Fruit fly (Drosophila melanogaster) whole organism, prepupa: Measurements from ENCODE around the gene Acp63F.

ENCODE experiments used
- Met ChIP-seq: fragments of 200-800 bp; sonication (Bioruptor generic); optimal IDR thresholded peaks from 3 replicates; lab custom pipeline; 2016; ENCODE audit warnings: missing biosample characterization, missing genetic modification characterization
- net ChIP-seq: fragments of 200-800 bp; sonication (Bioruptor generic); optimal IDR thresholded peaks from 3 replicates; lab custom pipeline; 2016; ENCODE audit warnings: missing biosample characterization, missing genetic modification characterization
- salr ChIP-seq, 2 experiments: fragments of 200-800 bp; sonication (Bioruptor generic); optimal IDR thresholded peaks; 3 replicates each; lab custom pipeline; 2016 to 2018; ENCODE audit warnings: missing biosample characterization in 2 of 2, missing genetic modification characterization in 2 of 2, mild to moderate bottlenecking in 1 of 2

DNA sequence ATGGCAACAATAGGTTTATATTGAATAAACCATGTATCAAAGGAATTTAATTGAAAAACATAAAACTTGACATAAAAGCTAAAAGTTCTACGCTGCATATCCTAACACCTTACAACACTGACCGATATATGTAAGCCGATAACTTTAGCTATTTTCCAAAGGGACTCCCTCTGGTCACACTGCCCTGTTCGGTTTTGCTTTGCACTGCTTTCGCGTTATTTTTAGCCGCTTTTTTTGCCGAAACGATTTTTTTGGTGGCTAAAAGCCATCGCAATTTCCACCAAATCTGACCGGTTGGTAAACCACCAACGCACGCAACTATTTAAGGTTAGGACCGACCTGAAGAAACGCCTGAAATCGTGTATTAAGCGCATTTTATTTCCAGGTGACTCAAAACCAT lies 5.1 kb downstream of the Acp63F start, which contains the start of the genes CG32263 and PIG-B:
- no peak for TF ChIP-seq net (GFP tag; lab: Kevin White, UChicago)
- no peak for TF ChIP-seq Met (GFP tag; lab: Kevin White, UChicago)
- TF ChIP-seq salr (GFP tag; optimal IDR thresholded peaks at IDR 0.05; lab: Kevin White, UChicago): no peak
